Worm (Caenorhabditis elegans) whole organism, L4 larva: Measurements from ENCODE around the gene slc-17.8.

Experiments
- ZK337.2 ChIP-seq: fragments of 200-800 bp; sonication (Bioruptor generic); IDR thresholded peaks from 2 replicates; pipeline ENCODE4 v1.3.6; 2022; ENCODE audit warnings: missing genetic modification reagents, missing genetic modification characterization, missing compliant biosample characterization
- aly-2 ChIP-seq: sonication (generic microtip); optimal IDR thresholded peaks from 2 replicates; lab custom pipeline; 2018; ENCODE audit warnings: missing biosample characterization, missing genetic modification characterization
- dpl-1 ChIP-seq: fragments of 150-350 bp; optimal IDR thresholded peaks from 2 replicates; lab custom pipeline; 2014; ENCODE audit warnings: missing biosample characterization, missing genetic modification reagents, missing genetic modification characterization
- dve-1 ChIP-seq: sonication (generic microtip); optimal IDR thresholded peaks from 2 replicates; lab custom pipeline; 2017; ENCODE audit warnings: antibody characterized with exemption, mild to moderate bottlenecking, missing genetic modification characterization, missing compliant biosample characterization; ENCODE audit not compliant: insufficient read depth
- fos-1 ChIP-seq: fragments of 150-350 bp; optimal IDR thresholded peaks from 2 replicates; lab custom pipeline; 2014; ENCODE audit warnings: missing biosample characterization, missing genetic modification characterization
- lin-1 ChIP-seq: fragments of 200-800 bp; sonication (Bioruptor generic); IDR thresholded peaks from 2 replicates; pipeline ENCODE4 v1.3.6; 2022; ENCODE audit warnings: missing genetic modification reagents, missing genetic modification characterization, missing compliant biosample characterization
- mdt-29 ChIP-seq: fragments of 200-800 bp; sonication (Bioruptor generic); IDR thresholded peaks from 2 replicates; pipeline ENCODE4 v1.3.6; 2022; ENCODE audit warnings: missing genetic modification reagents, missing genetic modification characterization, missing compliant biosample characterization
- mes-2 ChIP-seq: sonication (generic microtip); optimal IDR thresholded peaks from 2 replicates; lab custom pipeline; 2016; ENCODE audit warnings: missing genotype, mild to moderate bottlenecking, missing genetic modification characterization, missing compliant biosample characterization; ENCODE audit not compliant: poor library complexity, severe bottlenecking
- nhr-11 ChIP-seq: fragments of 150-350 bp; optimal IDR thresholded peaks from 2 replicates; lab custom pipeline; 2014; ENCODE audit warnings: missing biosample characterization, missing genetic modification characterization
- nhr-41 ChIP-seq: fragments of 200-800 bp; sonication (Bioruptor generic); IDR thresholded peaks from 2 replicates; pipeline ENCODE4 v1.3.6; 2022; ENCODE audit warnings: missing genetic modification reagents, missing genetic modification characterization, missing compliant biosample characterization
- nhr-6 ChIP-seq: fragments of 150-350 bp; optimal IDR thresholded peaks from 2 replicates; lab custom pipeline; 2014; ENCODE audit warnings: missing biosample characterization, missing genetic modification characterization
- sdz-12 ChIP-seq: fragments of 200-800 bp; sonication (Bioruptor generic); optimal IDR thresholded peaks from 2 replicates; lab custom pipeline; 2018; ENCODE audit warnings: mild to moderate bottlenecking, missing genetic modification characterization, missing compliant biosample characterization
- unc-62 ChIP-seq, 3 experiments: fragments of 150-350 bp in 1 of 3; sonication (generic microtip); optimal IDR thresholded peaks in 2 of 3; peaks in 1 of 3; 1 replicate in 1 of 3; 2 replicates in 2 of 3; lab custom pipeline; 2014 to 2017; ENCODE audit warnings: missing biosample characterization in 3 of 3, missing genetic modification characterization in 3 of 3, missing genetic modification reagents in 3 of 3, missing genotype in 1 of 3

DNA sequence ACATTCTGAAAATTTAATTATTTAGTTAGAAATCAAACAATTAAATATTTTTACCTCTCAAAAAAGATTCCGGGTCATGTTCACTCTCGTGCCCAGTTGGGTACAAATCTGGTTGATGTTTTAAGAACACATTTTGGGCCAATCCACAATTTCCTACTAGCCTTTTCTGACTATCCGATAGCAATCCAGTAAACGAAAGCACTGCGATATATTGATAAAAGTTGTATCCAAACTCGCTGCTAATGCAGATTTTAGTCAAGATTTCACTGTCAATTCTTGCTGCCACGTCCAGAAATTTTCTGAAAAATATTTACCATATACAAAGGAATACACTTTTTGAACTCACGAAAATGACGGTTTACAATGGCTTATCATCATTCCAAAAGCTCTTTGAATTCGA, 23.8 kb upstream of the slc-17.8 start:
- TF ChIP-seq ZK337.2 (GFP tag; lab: Robert Waterston, UW) (no peak), dve-1 (tag; lab: Kevin White, UChicago) (no peak), mes-2 (tag; lab: Kevin White, UChicago) (no peak), mdt-29 (no peak), sdz-12 (GFP tag; lab: Kevin White, UChicago) (no peak), aly-2 (tag; lab: Kevin White, UChicago) (no peak), dpl-1 (no peak), nhr-6 (tag; lab: Kevin White, UChicago) (no peak), fos-1 (tag; lab: Kevin White, UChicago) (no peak), lin-1 (no peak), nhr-11 (no peak), nhr-41 (GFP tag; lab: Robert Waterston, UW) (no peak), unc-62 (GFP tag; optimal IDR thresholded peaks at IDR 0.05 in 1 of 2; lab: Kevin White, UChicago) (peak in 1 of 2 experiments; percentile 91), unc-62 (tag; optimal IDR thresholded peaks at IDR 0.05; lab: Kevin White, UChicago) (no peak)
